Worm (Caenorhabditis elegans) whole organism, young adult: ENCODE data around the gene C16C4.1.

Source experiments
- C06A6.2 ChIP-seq: fragments of 200-800 bp; sonication (Bioruptor generic); conservative IDR thresholded peaks from 2 replicates; pipeline ENCODE4 v1.3.6; 2022; ENCODE audit warnings: missing genetic modification characterization, missing compliant biosample characterization
- D2030.7 ChIP-seq: fragments of 200-800 bp; sonication (Bioruptor generic); IDR thresholded peaks from 2 replicates; pipeline ENCODE4 v1.3.6; 2022; ENCODE audit warnings: missing genetic modification reagents, missing genetic modification characterization, missing compliant biosample characterization
- F39B2.1 ChIP-seq: fragments of 200-800 bp; sonication (Bioruptor generic); IDR thresholded peaks from 2 replicates; pipeline ENCODE4 v1.3.6; 2022; ENCODE audit warnings: missing genetic modification reagents, missing genetic modification characterization, missing compliant biosample characterization
- F49E8.2 ChIP-seq: sonication (generic microtip); optimal IDR thresholded peaks from 3 replicates; lab custom pipeline; 2017; ENCODE audit warnings: missing genetic modification characterization, mild to moderate bottlenecking, missing compliant biosample characterization, antibody characterized with exemption, moderate library complexity; ENCODE audit not compliant: insufficient read depth
- F57C9.4 ChIP-seq: sonication (generic microtip); optimal IDR thresholded peaks from 2 replicates; lab custom pipeline; 2017; ENCODE audit warnings: mild to moderate bottlenecking, missing genetic modification characterization, missing compliant biosample characterization
- K11D2.4 ChIP-seq: fragments of 200-800 bp; sonication (Bioruptor generic); IDR thresholded peaks from 2 replicates; pipeline ENCODE4 v1.3.6; 2022; ENCODE audit warnings: missing genetic modification reagents, missing genetic modification characterization, missing compliant biosample characterization
- T07F8.4 ChIP-seq: sonication (generic microtip); optimal IDR thresholded peaks from 2 replicates; lab custom pipeline; 2016; ENCODE audit warnings: mild to moderate bottlenecking, missing genetic modification characterization, moderate library complexity, missing compliant biosample characterization
- T26A5.8 ChIP-seq: sonication (generic microtip); optimal IDR thresholded peaks from 2 replicates; lab custom pipeline; 2016; ENCODE audit warnings: missing genetic modification characterization, missing compliant biosample characterization
- Y56A3A.18 ChIP-seq: fragments of 200-800 bp; sonication (Bioruptor generic); IDR thresholded peaks from 2 replicates; pipeline ENCODE4 v1.3.6; 2022; ENCODE audit warnings: missing genetic modification reagents, missing genetic modification characterization, missing compliant biosample characterization
- Y79H2A.3 ChIP-seq: fragments of 200-800 bp; sonication (Bioruptor generic); conservative IDR thresholded peaks from 2 replicates; pipeline ENCODE4 v1.3.6; 2022; ENCODE audit warnings: missing genetic modification reagents, missing genetic modification characterization, missing compliant biosample characterization
- Y95B8A.8 ChIP-seq: fragments of 200-800 bp; sonication (Bioruptor generic); IDR thresholded peaks from 2 replicates; pipeline ENCODE4 v1.3.6; 2022; ENCODE audit warnings: missing genetic modification reagents, missing genetic modification characterization, missing compliant biosample characterization
- ama-1 ChIP-seq, 3 experiments: fragments of 150-350 bp in 1 of 3; sonication (generic microtip) in 2 of 3; optimal IDR thresholded peaks; 2 replicates each; lab custom pipeline; 2014 to 2018; ENCODE audit warnings: missing biosample characterization in 2 of 3, missing genetic modification characterization in 2 of 3, missing genetic modification reagents in 2 of 3
- cebp-1 ChIP-seq, 2 experiments: fragments of 200-800 bp in 1 of 2; sonication (Bioruptor generic) in 1 of 2; sonication (generic microtip) in 1 of 2; IDR thresholded peaks in 1 of 2; optimal IDR thresholded peaks in 1 of 2; 2 replicates each; pipeline versions ENCODE4 v1.3.6 to Lab custom; 2017 to 2022; ENCODE audit warnings: missing compliant biosample characterization in 2 of 2, missing genetic modification characterization in 2 of 2, mild to moderate bottlenecking in 1 of 2, missing genetic modification reagents in 1 of 2, moderate library complexity in 1 of 2
- ceh-100 ChIP-seq: fragments of 200-800 bp; sonication (Bioruptor generic); IDR thresholded peaks from 2 replicates; pipeline ENCODE4 v1.3.6; 2022; ENCODE audit warnings: missing genetic modification reagents, missing genetic modification characterization, missing compliant biosample characterization
- ekl-4 ChIP-seq: fragments of 200-800 bp; sonication (Bioruptor generic); IDR thresholded peaks from 2 replicates; pipeline ENCODE4 v1.3.6; 2022; ENCODE audit warnings: missing genetic modification reagents, missing genetic modification characterization, missing compliant biosample characterization
- hmg-1.2 ChIP-seq: fragments of 200-800 bp; sonication (Bioruptor generic); IDR thresholded peaks from 2 replicates; pipeline ENCODE4 v1.3.6; 2022; ENCODE audit warnings: missing genetic modification reagents, missing genetic modification characterization, missing compliant biosample characterization
- lag-1 ChIP-seq: fragments of 200-800 bp; sonication (Bioruptor generic); IDR thresholded peaks from 2 replicates; pipeline ENCODE4 v1.3.6; 2022; ENCODE audit warnings: missing genetic modification reagents, missing genetic modification characterization, missing compliant biosample characterization
- lin-26 ChIP-seq: fragments of 200-800 bp; sonication (Bioruptor generic); IDR thresholded peaks from 2 replicates; pipeline ENCODE4 v1.3.6; 2022; ENCODE audit warnings: missing genetic modification reagents, missing genetic modification characterization, missing compliant biosample characterization
- lin-35 ChIP-seq, 3 experiments: fragments of 150-350 bp in 2 of 3; sonication (generic microtip) in 1 of 3; optimal IDR thresholded peaks; 2 replicates each; lab custom pipeline; 2014 to 2018; ENCODE audit warnings: missing biosample characterization in 3 of 3, missing genetic modification characterization in 3 of 3, missing genetic modification reagents in 3 of 3
- lin-40 ChIP-seq: sonication (generic microtip); optimal IDR thresholded peaks from 2 replicates; lab custom pipeline; 2016; ENCODE audit warnings: missing genetic modification characterization, mild to moderate bottlenecking, missing compliant biosample characterization, missing genotype, missing genetic modification reagents
- lsl-1 ChIP-seq: fragments of 200-800 bp; sonication (Bioruptor generic); optimal IDR thresholded peaks from 2 replicates; lab custom pipeline; 2018; ENCODE audit warnings: mild to moderate bottlenecking, missing genetic modification characterization, moderate library complexity, missing compliant biosample characterization
- madf-3 ChIP-seq: fragments of 200-800 bp; sonication (Bioruptor generic); IDR thresholded peaks from 2 replicates; pipeline ENCODE4 v1.3.6; 2022; ENCODE audit warnings: missing genetic modification reagents, missing genetic modification characterization, missing compliant biosample characterization
- madf-6 ChIP-seq: fragments of 200-800 bp; sonication (Bioruptor generic); IDR thresholded peaks from 2 replicates; pipeline ENCODE4 v1.3.6; 2022; ENCODE audit warnings: missing genetic modification reagents, missing genetic modification characterization, missing compliant biosample characterization
- mcd-1 ChIP-seq: fragments of 200-800 bp; sonication (Bioruptor generic); IDR thresholded peaks from 2 replicates; pipeline ENCODE4 v1.3.6; 2022; ENCODE audit warnings: missing genetic modification reagents, missing genetic modification characterization, missing compliant biosample characterization
- mxl-1 ChIP-seq: sonication (generic microtip); optimal IDR thresholded peaks from 2 replicates; lab custom pipeline; 2016; ENCODE audit warnings: missing genetic modification characterization, missing compliant biosample characterization
- nhr-27 ChIP-seq: fragments of 200-800 bp; sonication (Bioruptor generic); optimal IDR thresholded peaks from 2 replicates; lab custom pipeline; 2018; ENCODE audit warnings: mild to moderate bottlenecking, missing genetic modification characterization, moderate library complexity, missing compliant biosample characterization
- nhr-80 ChIP-seq: sonication (generic microtip); optimal IDR thresholded peaks from 2 replicates; lab custom pipeline; 2016; ENCODE audit warnings: missing genetic modification characterization, missing compliant biosample characterization
- pha-4 ChIP-seq: fragments of 150-350 bp; sonication (generic microtip); optimal IDR thresholded peaks from 2 replicates; lab custom pipeline; 2014; ENCODE audit warnings: missing biosample characterization, missing genetic modification reagents, missing genetic modification characterization
- repo-1 ChIP-seq: sonication (generic microtip); optimal IDR thresholded peaks from 2 replicates; lab custom pipeline; 2017; ENCODE audit warnings: mild to moderate bottlenecking, missing genetic modification characterization, missing compliant biosample characterization
- sea-2 ChIP-seq: fragments of 200-800 bp; sonication (Bioruptor generic); IDR thresholded peaks from 2 replicates; pipeline ENCODE4 v1.3.6; 2022; ENCODE audit warnings: missing genetic modification characterization, missing compliant biosample characterization
- snpc-4 ChIP-seq, 5 experiments: fragments of 150-350 bp in 1 of 5; sonication (generic microtip) in 4 of 5; optimal IDR thresholded peaks; 2 replicates each; lab custom pipeline; 2014 to 2018; ENCODE audit warnings: missing genetic modification characterization in 5 of 5, missing biosample characterization in 3 of 5, antibody characterized with exemption in 2 of 5, mild to moderate bottlenecking in 2 of 5, missing compliant biosample characterization in 2 of 5, missing genotype in 2 of 5, moderate library complexity in 2 of 5, missing genetic modification reagents in 1 of 5
- somi-1 ChIP-seq: fragments of 200-800 bp; sonication (Bioruptor generic); optimal IDR thresholded peaks from 2 replicates; lab custom pipeline; 2018; ENCODE audit warnings: mild to moderate bottlenecking, missing genetic modification characterization, missing compliant biosample characterization
- unc-130 ChIP-seq: sonication (generic microtip); optimal IDR thresholded peaks from 2 replicates; lab custom pipeline; 2016; ENCODE audit warnings: missing genetic modification reagents, missing genetic modification characterization, missing compliant biosample characterization
- ztf-18 ChIP-seq: sonication (generic microtip); optimal IDR thresholded peaks from 2 replicates; lab custom pipeline; 2016; ENCODE audit warnings: missing genotype, mild to moderate bottlenecking, missing genetic modification characterization, missing compliant biosample characterization

The C16C4.1 gene

DNA sequence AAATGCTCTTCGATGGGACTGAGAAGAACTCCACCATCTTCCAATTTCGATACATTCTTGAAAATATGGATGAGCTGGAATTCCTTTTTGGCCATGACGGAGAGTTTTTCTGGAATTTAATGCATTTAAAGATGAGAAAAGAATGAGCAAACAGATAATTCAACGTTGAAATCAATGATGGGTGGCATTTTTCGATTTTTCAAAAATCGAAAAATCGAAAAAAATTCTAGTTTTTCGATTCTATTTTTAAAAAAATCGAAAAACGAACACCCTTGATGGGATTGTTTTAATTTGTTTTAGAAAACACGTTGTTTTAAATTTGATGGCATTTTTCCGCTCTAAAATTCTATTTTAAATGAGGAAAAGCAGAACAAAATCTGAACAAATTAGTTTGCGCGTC lies 18.7 kb downstream of the C16C4.1 start, which contains the start of gene math-31:
TSS of gene math-31 (minus strand) at position 101 of the 400 bp plus-strand sequence.
- TF ChIP-seq mxl-1 (tag; lab: Kevin White, UChicago) (no peak), lag-1 (GFP tag; lab: Robert Waterston, UW) (no peak), C06A6.2 (no peak), sea-2 (GFP tag; lab: Robert Waterston, UW) (no peak), ceh-100 (GFP tag; lab: Robert Waterston, UW) (no peak), lin-35 (GFP tag; optimal IDR thresholded peaks at IDR 0.05; lab: Kevin White, UChicago) (no peak), Y95B8A.8 (GFP tag; lab: Robert Waterston, UW) (no peak), F39B2.1 (no peak), nhr-80 (tag; lab: Kevin White, UChicago) (no peak), Y79H2A.3 (GFP tag; lab: Robert Waterston, UW) (no peak), pha-4 (tag; lab: Kevin White, UChicago) (no peak), D2030.7 (GFP tag; lab: Robert Waterston, UW) (no peak), T26A5.8 (tag; lab: Kevin White, UChicago) (no peak), hmg-1.2 (no peak), lin-26 (GFP tag; lab: Robert Waterston, UW) (no peak), ama-1 (optimal IDR thresholded peaks at IDR 0.05; lab: Kevin White, UChicago) (no peak), ama-1 (GFP tag; optimal IDR thresholded peaks at IDR 0.05; lab: Kevin White, UChicago) (no peak), snpc-4 (GFP tag; optimal IDR thresholded peaks at IDR 0.05; lab: Kevin White, UChicago) (no peak), snpc-4 (tag; optimal IDR thresholded peaks at IDR 0.05; lab: Kevin White, UChicago) (no peak), ekl-4 (GFP tag; lab: Robert Waterston, UW) (no peak), F49E8.2 (tag; lab: Kevin White, UChicago) (no peak)
- TF ChIP-seq, all 124 proteins: peak for 0

DNA sequence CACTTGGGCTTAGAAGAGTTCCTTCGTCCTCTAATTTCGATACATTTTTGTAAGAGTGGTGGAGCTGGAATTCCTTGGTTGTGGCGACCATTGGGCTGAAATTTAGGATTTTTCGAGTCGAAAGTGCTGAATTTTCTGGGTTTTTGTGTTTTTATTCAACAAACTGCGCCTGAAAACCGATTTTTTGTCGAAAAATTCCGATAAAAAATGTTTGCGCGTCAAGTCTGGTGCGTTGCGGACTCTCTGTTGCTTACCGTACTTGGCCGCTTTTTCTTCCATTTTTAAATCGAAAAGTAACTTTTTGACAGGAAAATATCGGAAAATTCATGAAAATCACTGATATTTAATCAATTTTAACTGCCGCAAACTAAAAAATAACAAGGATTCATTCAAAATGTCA lies 23.9 kb downstream of the C16C4.1 start, which contains the start of gene bath-4:
TSS of gene bath-4 (minus strand) at position 101 of the 400 bp plus-strand sequence.
- peak; percentile 33 for TF ChIP-seq lsl-1
- no peak for TF ChIP-seq unc-130 (GFP tag; lab: Kevin White, UChicago)
- no peak for TF ChIP-seq cebp-1 (GFP tag; IDR thresholded peaks at IDR 0.05; lab: Robert Waterston, UW)
- no peak for TF ChIP-seq cebp-1 (tag; optimal IDR thresholded peaks at IDR 0.05; lab: Kevin White, UChicago)
- no peak for TF ChIP-seq mcd-1 (GFP tag; lab: Robert Waterston, UW)
- no peak for TF ChIP-seq T07F8.4

DNA sequence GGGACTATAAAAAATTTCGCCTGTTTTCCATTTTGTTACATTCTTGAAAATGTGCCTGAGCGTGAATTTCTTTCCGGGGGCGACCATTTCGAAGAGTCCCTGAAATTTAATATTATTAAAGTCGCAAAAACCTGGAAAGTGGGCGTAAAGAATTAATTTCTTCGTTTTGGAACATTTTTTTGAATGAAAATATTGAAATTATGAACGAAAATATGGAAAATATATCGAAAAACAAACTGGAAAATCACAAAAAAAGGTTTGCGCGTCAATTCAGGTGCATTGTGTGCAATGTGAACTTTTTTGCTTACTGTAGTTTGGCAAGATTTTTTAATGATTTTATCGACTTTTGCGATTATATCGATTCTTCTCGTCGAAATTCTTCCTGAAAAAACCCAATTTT lies 27.0 kb downstream of the C16C4.1 start, which contains the start of gene bath-7:
TSS of gene bath-7 (minus strand) at position 101 of the 400 bp plus-strand sequence.
- TF ChIP-seq madf-3 (GFP tag; lab: Robert Waterston, UW) (no peak), repo-1 (tag; lab: Kevin White, UChicago) (no peak), F57C9.4 (tag; lab: Kevin White, UChicago) (no peak), K11D2.4 (no peak), ztf-18 (no peak), somi-1 (GFP tag; lab: Kevin White, UChicago) (no peak), Y56A3A.18 (GFP tag; lab: Robert Waterston, UW) (no peak), lin-40 (tag; lab: Kevin White, UChicago) (no peak), lsl-1 (peak; percentile 52)
- TF ChIP-seq, all 124 proteins: peak for 1

DNA sequence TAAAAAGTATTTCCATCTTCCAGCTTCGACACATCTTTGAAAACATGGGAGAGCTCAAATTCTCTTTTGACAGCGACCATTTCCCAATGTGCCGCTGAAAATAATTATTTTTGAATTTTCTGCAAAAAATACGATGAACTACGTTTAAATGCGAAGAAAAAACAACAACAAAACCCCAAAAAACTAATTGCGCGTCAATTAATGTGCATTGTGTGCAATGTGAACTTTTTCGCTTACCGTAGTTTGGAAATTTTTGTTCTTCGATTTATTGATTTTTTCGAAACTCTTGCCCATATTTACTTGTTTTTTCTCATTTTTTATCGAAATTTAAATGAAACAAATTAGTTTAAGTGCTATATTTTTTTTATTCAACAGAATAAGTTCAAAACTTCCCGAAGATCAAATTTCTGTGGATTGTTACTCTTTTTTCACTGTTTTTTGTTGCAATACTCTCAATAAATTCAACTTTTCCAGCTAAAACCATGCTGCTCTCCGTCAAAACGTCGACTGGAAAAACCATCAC lies 28.7 kb downstream of the C16C4.1 start, which contains the start of the genes bath-2 and F52C6.4:
TSS of gene bath-2 (minus strand) at position 101 of the 523 bp plus-strand sequence.
TSS of gene F52C6.4 (plus strand) at position 473 of the 523 bp plus-strand sequence.
- TF ChIP-seq nhr-27 (no peak), madf-6 (GFP tag; lab: Robert Waterston, UW) (peak; percentile 44; the same call in 1 of the 2 replicates), lsl-1 (peak; percentile 84)
